Worm (Caenorhabditis elegans) whole organism, L4 larva: ENCODE results near the gene C03B1.9.

ENCODE experiments used
- F37D6.2 ChIP-seq: sonication (generic microtip); optimal IDR thresholded peaks from 2 replicates; lab custom pipeline; 2016; ENCODE audit warnings: mild to moderate bottlenecking, missing genetic modification characterization, missing compliant biosample characterization
- F44E2.7 ChIP-seq: fragments of 200-800 bp; sonication (Bioruptor generic); IDR thresholded peaks from 2 replicates; pipeline ENCODE4 v2.1.2; 2022; ENCODE audit warnings: missing genetic modification characterization, missing compliant biosample characterization
- R02D3.7 ChIP-seq: fragments of 150-350 bp; sonication (generic microtip); optimal IDR thresholded peaks from 3 replicates; lab custom pipeline; 2014; ENCODE audit warnings: missing biosample characterization, missing genetic modification characterization
- Y105C5A.15 ChIP-seq: fragments of 200-800 bp; sonication (Bioruptor generic); IDR thresholded peaks from 2 replicates; pipeline ENCODE4 v1.3.6; 2022; ENCODE audit warnings: missing genetic modification characterization, missing compliant biosample characterization
- ama-1 ChIP-seq: fragments of 150-350 bp; optimal IDR thresholded peaks from 2 replicates; lab custom pipeline; 2014; ENCODE audit warnings: inconsistent platforms, mixed read lengths
- ceh-20 ChIP-seq: fragments of 200-800 bp; sonication (Bioruptor generic); IDR thresholded peaks from 2 replicates; pipeline ENCODE4 v1.3.6; 2022; ENCODE audit warnings: missing genetic modification reagents, missing genetic modification characterization, missing compliant biosample characterization
- ceh-28 ChIP-seq: fragments of 150-350 bp; optimal IDR thresholded peaks from 2 replicates; lab custom pipeline; 2014; ENCODE audit warnings: missing biosample characterization, missing genetic modification reagents, missing genetic modification characterization
- ceh-82 ChIP-seq: sonication (generic microtip); optimal IDR thresholded peaks from 2 replicates; lab custom pipeline; 2017; ENCODE audit warnings: missing biosample characterization, missing genetic modification characterization
- cey-2 ChIP-seq: sonication (generic microtip); optimal IDR thresholded peaks from 3 replicates; lab custom pipeline; 2017; ENCODE audit warnings: missing genetic modification characterization, mild to moderate bottlenecking, missing compliant biosample characterization, antibody characterized with exemption, borderline replicate concordance; ENCODE audit not compliant: insufficient read depth
- daf-12 ChIP-seq: fragments of 150-350 bp; optimal IDR thresholded peaks from 2 replicates; lab custom pipeline; 2014; ENCODE audit warnings: missing biosample characterization, missing genetic modification reagents, missing genetic modification characterization
- daf-8 ChIP-seq: fragments of 200-800 bp; sonication (Bioruptor generic); IDR thresholded peaks from 2 replicates; pipeline ENCODE4 v1.3.6; 2022; ENCODE audit warnings: missing genetic modification characterization, missing compliant biosample characterization
- dmd-6 ChIP-seq: fragments of 200-800 bp; sonication (Bioruptor generic); IDR thresholded peaks from 2 replicates; pipeline ENCODE4 v1.3.6; 2022; ENCODE audit warnings: missing genetic modification reagents, missing genetic modification characterization, missing compliant biosample characterization
- dmd-9 ChIP-seq: fragments of 200-800 bp; sonication (Bioruptor generic); IDR thresholded peaks from 2 replicates; pipeline ENCODE4 v1.3.6; 2022; ENCODE audit warnings: missing genetic modification reagents, missing genetic modification characterization, missing compliant biosample characterization
- fkh-10 ChIP-seq: fragments of 150-350 bp; optimal IDR thresholded peaks from 2 replicates; lab custom pipeline; 2014; ENCODE audit warnings: missing biosample characterization, missing genetic modification reagents, missing genetic modification characterization
- fos-1 ChIP-seq: fragments of 150-350 bp; optimal IDR thresholded peaks from 2 replicates; lab custom pipeline; 2014; ENCODE audit warnings: missing biosample characterization, missing genetic modification characterization
- gei-8 ChIP-seq: fragments of 200-800 bp; sonication (Bioruptor generic); optimal IDR thresholded peaks from 2 replicates; lab custom pipeline; 2018; ENCODE audit warnings: mild to moderate bottlenecking, missing genetic modification characterization, missing compliant biosample characterization
- hif-1 ChIP-seq, 2 experiments: sonication (generic microtip); optimal IDR thresholded peaks; 2 replicates each; lab custom pipeline; 2016 to 2017; ENCODE audit warnings: missing compliant biosample characterization in 2 of 2, missing genetic modification characterization in 2 of 2, missing genetic modification reagents in 2 of 2, missing genotype in 2 of 2, mild to moderate bottlenecking in 1 of 2
- hlh-30 ChIP-seq: sonication (generic microtip); optimal IDR thresholded peaks from 2 replicates; lab custom pipeline; 2017; ENCODE audit warnings: antibody characterized with exemption, mild to moderate bottlenecking, missing genetic modification characterization, missing compliant biosample characterization; ENCODE audit not compliant: insufficient read depth
- hmg-1.1 ChIP-seq: fragments of 200-800 bp; sonication (Bioruptor generic); IDR thresholded peaks from 2 replicates; pipeline ENCODE4 v1.3.6; 2022; ENCODE audit warnings: missing genetic modification reagents, missing genetic modification characterization, missing compliant biosample characterization
- lin-1 ChIP-seq: fragments of 200-800 bp; sonication (Bioruptor generic); IDR thresholded peaks from 2 replicates; pipeline ENCODE4 v1.3.6; 2022; ENCODE audit warnings: missing genetic modification reagents, missing genetic modification characterization, missing compliant biosample characterization
- lin-15B ChIP-seq: fragments of 150-350 bp; sonication (generic microtip); optimal IDR thresholded peaks from 3 replicates; lab custom pipeline; 2014; ENCODE audit warnings: missing biosample characterization, missing genetic modification characterization
- lir-3 ChIP-seq: sonication (generic microtip); optimal IDR thresholded peaks from 2 replicates; lab custom pipeline; 2016; ENCODE audit warnings: mild to moderate bottlenecking, missing genetic modification characterization, missing compliant biosample characterization
- lsy-2 ChIP-seq, 2 experiments: fragments of 150-350 bp in 1 of 2; sonication (generic microtip) in 1 of 2; optimal IDR thresholded peaks; 2 replicates each; lab custom pipeline; 2014 to 2017; ENCODE audit warnings: missing biosample characterization in 2 of 2, missing genetic modification characterization in 2 of 2
- madf-9 ChIP-seq: fragments of 200-800 bp; sonication (Bioruptor generic); conservative IDR thresholded peaks from 2 replicates; pipeline ENCODE4 v1.3.6; 2022; ENCODE audit warnings: missing genetic modification reagents, missing genetic modification characterization, missing compliant biosample characterization
- mdl-1 ChIP-seq, 2 experiments: fragments of 150-350 bp in 1 of 2; sonication (generic microtip) in 1 of 2; optimal IDR thresholded peaks; 2 replicates each; lab custom pipeline; 2014 to 2017; ENCODE audit warnings: missing biosample characterization in 2 of 2, missing genetic modification characterization in 2 of 2
- mep-1 ChIP-seq: fragments of 150-350 bp; sonication (generic microtip); optimal IDR thresholded peaks from 3 replicates; lab custom pipeline; 2014; ENCODE audit warnings: missing biosample characterization, missing genetic modification characterization
- mes-2 ChIP-seq: sonication (generic microtip); optimal IDR thresholded peaks from 2 replicates; lab custom pipeline; 2016; ENCODE audit warnings: missing genotype, mild to moderate bottlenecking, missing genetic modification characterization, missing compliant biosample characterization; ENCODE audit not compliant: poor library complexity, severe bottlenecking
- mxl-2 ChIP-seq: fragments of 200-800 bp; sonication (Bioruptor generic); conservative IDR thresholded peaks from 2 replicates; pipeline ENCODE4 v1.3.6; 2022; ENCODE audit warnings: missing genetic modification reagents, missing genetic modification characterization, missing compliant biosample characterization
- mxl-3 ChIP-seq: fragments of 200-800 bp; sonication (Bioruptor generic); optimal IDR thresholded peaks from 2 replicates; lab custom pipeline; 2018; ENCODE audit warnings: mild to moderate bottlenecking, missing genetic modification characterization, missing compliant biosample characterization
- nhr-10 ChIP-seq: fragments of 150-350 bp; optimal IDR thresholded peaks from 2 replicates; lab custom pipeline; 2014; ENCODE audit warnings: missing biosample characterization, missing genetic modification characterization
- nhr-11 ChIP-seq: fragments of 150-350 bp; optimal IDR thresholded peaks from 2 replicates; lab custom pipeline; 2014; ENCODE audit warnings: missing biosample characterization, missing genetic modification characterization
- nhr-111 ChIP-seq: fragments of 200-800 bp; sonication (Bioruptor generic); optimal IDR thresholded peaks from 2 replicates; lab custom pipeline; 2018; ENCODE audit warnings: mild to moderate bottlenecking, missing genetic modification characterization, missing compliant biosample characterization
- nhr-237 ChIP-seq: sonication (generic microtip); optimal IDR thresholded peaks from 2 replicates; lab custom pipeline; 2017; ENCODE audit warnings: missing biosample characterization, missing genetic modification characterization
- nhr-25 ChIP-seq: sonication (generic microtip); optimal IDR thresholded peaks from 2 replicates; lab custom pipeline; 2017; ENCODE audit warnings: missing genetic modification characterization, mild to moderate bottlenecking, missing compliant biosample characterization, antibody characterized with exemption, moderate library complexity, borderline replicate concordance; ENCODE audit not compliant: insufficient read depth
- nhr-28 ChIP-seq: fragments of 150-350 bp; optimal IDR thresholded peaks from 2 replicates; lab custom pipeline; 2014; ENCODE audit warnings: missing biosample characterization, missing genetic modification characterization
- nhr-41 ChIP-seq: fragments of 200-800 bp; sonication (Bioruptor generic); IDR thresholded peaks from 2 replicates; pipeline ENCODE4 v1.3.6; 2022; ENCODE audit warnings: missing genetic modification reagents, missing genetic modification characterization, missing compliant biosample characterization
- nhr-6 ChIP-seq: fragments of 150-350 bp; optimal IDR thresholded peaks from 2 replicates; lab custom pipeline; 2014; ENCODE audit warnings: missing biosample characterization, missing genetic modification characterization
- nhr-76 ChIP-seq: fragments of 150-350 bp; optimal IDR thresholded peaks from 2 replicates; lab custom pipeline; 2014; ENCODE audit warnings: missing biosample characterization, missing genetic modification characterization
- nhr-77 ChIP-seq: fragments of 150-350 bp; optimal IDR thresholded peaks from 2 replicates; lab custom pipeline; 2014; ENCODE audit warnings: missing biosample characterization, missing genetic modification characterization
- pha-4 ChIP-seq, 2 experiments: fragments of 150-350 bp in 1 of 2; fragments of 200-800 bp in 1 of 2; sonication (Bioruptor generic) in 1 of 2; IDR thresholded peaks in 1 of 2; optimal IDR thresholded peaks in 1 of 2; 2 replicates each; pipeline versions ENCODE4 v1.3.6 to Lab custom; 2014 to 2022; ENCODE audit warnings: missing genetic modification characterization in 2 of 2, missing genetic modification reagents in 2 of 2, missing biosample characterization in 1 of 2, missing compliant biosample characterization in 1 of 2
- php-3 ChIP-seq: fragments of 200-800 bp; sonication (Bioruptor generic); IDR thresholded peaks from 2 replicates; pipeline ENCODE4 v1.3.6; 2022; ENCODE audit warnings: missing genetic modification reagents, missing genetic modification characterization, missing compliant biosample characterization
- sdz-12 ChIP-seq: fragments of 200-800 bp; sonication (Bioruptor generic); optimal IDR thresholded peaks from 2 replicates; lab custom pipeline; 2018; ENCODE audit warnings: mild to moderate bottlenecking, missing genetic modification characterization, missing compliant biosample characterization
- skn-1 ChIP-seq: fragments of 150-350 bp; optimal IDR thresholded peaks from 2 replicates; lab custom pipeline; 2014; ENCODE audit warnings: missing biosample characterization, missing genetic modification characterization
- snpc-1.2 ChIP-seq: fragments of 200-800 bp; sonication (Bioruptor generic); IDR thresholded peaks from 2 replicates; pipeline ENCODE4 v1.3.6; 2022; ENCODE audit warnings: missing genetic modification reagents, missing genetic modification characterization, missing compliant biosample characterization
- spr-3 ChIP-seq: fragments of 200-800 bp; sonication (Bioruptor generic); optimal IDR thresholded peaks from 2 replicates; lab custom pipeline; 2018; ENCODE audit warnings: mild to moderate bottlenecking, missing genetic modification characterization, missing compliant biosample characterization
- tra-1 ChIP-seq: fragments of 200-800 bp; sonication (Bioruptor generic); IDR thresholded peaks from 2 replicates; pipeline ENCODE4 v1.3.6; 2022; ENCODE audit warnings: missing genetic modification reagents, missing genetic modification characterization, missing compliant biosample characterization
- unc-39 ChIP-seq: sonication (generic microtip); optimal IDR thresholded peaks from 2 replicates; lab custom pipeline; 2017; ENCODE audit warnings: missing biosample characterization, missing genetic modification characterization
- zfp-2 ChIP-seq: sonication (generic microtip); optimal IDR thresholded peaks from 2 replicates; lab custom pipeline; 2016; ENCODE audit warnings: mild to moderate bottlenecking, missing genetic modification characterization, missing compliant biosample characterization
- zfp-3 ChIP-seq: fragments of 200-800 bp; sonication (Bioruptor generic); conservative IDR thresholded peaks from 2 replicates; pipeline ENCODE4 v1.3.6; 2022; ENCODE audit warnings: missing genetic modification reagents, missing genetic modification characterization, missing compliant biosample characterization
- zip-2 ChIP-seq: fragments of 150-350 bp; optimal IDR thresholded peaks from 2 replicates; lab custom pipeline; 2014; ENCODE audit warnings: missing biosample characterization, missing genetic modification characterization
- ztf-7 ChIP-seq: fragments of 150-350 bp; optimal IDR thresholded peaks from 2 replicates; lab custom pipeline; 2014; ENCODE audit warnings: missing biosample characterization, missing genetic modification characterization

Gene C03B1.9

ce11 chrX:6378363-6378762, 31.4 kb upstream of the C03B1.9 start (continued):
- TF ChIP-seq gei-8 (GFP tag; lab: Kevin White, UChicago) (no peak), nhr-28 (tag; lab: Kevin White, UChicago) (peak; percentile 79), hmg-1.1 (GFP tag; lab: Robert Waterston, UW) (peak; percentile 87), zfp-2 (tag; lab: Kevin White, UChicago) (no peak), lin-15B (tag; lab: Kevin White, UChicago) (no peak), ceh-20 (peak; percentile 73), madf-9 (GFP tag; lab: Robert Waterston, UW) (no peak; the same call in 1 of the 2 replicates), php-3 (GFP tag; lab: Robert Waterston, UW) (no peak), mxl-2 (no peak), skn-1 (no peak), nhr-6 (tag; lab: Kevin White, UChicago) (no peak), F44E2.7 (GFP tag; lab: Robert Waterston, UW) (no peak), fos-1 (tag; lab: Kevin White, UChicago) (no peak), mdl-1 (tag; optimal IDR thresholded peaks at IDR 0.05; lab: Kevin White, UChicago) (peak in 1 of 2 experiments; percentile 39), unc-39 (tag; lab: Kevin White, UChicago) (no peak), spr-3 (no peak), ama-1 (lab: Kevin White, UChicago) (no peak), Y105C5A.15 (GFP tag; lab: Robert Waterston, UW) (no peak), hif-1 (tag; optimal IDR thresholded peaks at IDR 0.05; lab: Kevin White, UChicago) (peak in 1 of 2 experiments; percentile 22), lin-1 (GFP tag; lab: Robert Waterston, UW) (no peak), nhr-10 (tag; lab: Kevin White, UChicago) (no peak), fkh-10 (GFP tag; lab: Kevin White, UChicago) (peak; percentile 17), mxl-3 (GFP tag; lab: Kevin White, UChicago) (peak; percentile 74), tra-1 (GFP tag; lab: Robert Waterston, UW) (no peak), nhr-76 (tag; lab: Kevin White, UChicago) (no peak), ceh-82 (tag; lab: Kevin White, UChicago) (no peak), R02D3.7 (tag; lab: Kevin White, UChicago) (no peak), zfp-3 (GFP tag; lab: Robert Waterston, UW) (no peak), lsy-2 (tag; optimal IDR thresholded peaks at IDR 0.05; lab: Kevin White, UChicago) (peak; percentile 26 to 59), lir-3 (tag; lab: Kevin White, UChicago) (no peak), nhr-25 (tag; lab: Kevin White, UChicago) (no peak), nhr-111 (GFP tag; lab: Kevin White, UChicago) (no peak), F37D6.2 (tag; lab: Kevin White, UChicago) (peak; percentile 48), snpc-1.2 (GFP tag; lab: Robert Waterston, UW) (no peak), nhr-41 (no peak), daf-8 (no peak), daf-12 (tag; lab: Kevin White, UChicago) (no peak), nhr-77 (peak; percentile 8), mes-2 (tag; lab: Kevin White, UChicago) (peak; percentile 78), ztf-7 (tag; lab: Kevin White, UChicago) (no peak), nhr-237 (tag; lab: Kevin White, UChicago) (no peak), sdz-12 (GFP tag; lab: Kevin White, UChicago) (no peak), ceh-28 (no peak), nhr-11 (tag; lab: Kevin White, UChicago) (no peak), hlh-30 (tag; lab: Kevin White, UChicago) (peak; percentile 70), dmd-9 (GFP tag; lab: Robert Waterston, UW) (no peak), pha-4 (GFP tag; IDR thresholded peaks at IDR 0.05; lab: Robert Waterston, UW) (no peak), pha-4 (tag; optimal IDR thresholded peaks at IDR 0.05; lab: Kevin White, UChicago) (peak; percentile 3), zip-2 (tag; lab: Kevin White, UChicago) (no peak), mep-1 (tag; lab: Kevin White, UChicago) (peak; percentile 74), dmd-6 (GFP tag; lab: Robert Waterston, UW) (peak; percentile 37), cey-2 (tag; lab: Kevin White, UChicago) (no peak)
